Worm (Caenorhabditis elegans): ENCODE data around the gene F54C8.1.
A peak's percentile ranks its signal among the peaks of the same experiment; 100 is the strongest.

F54C8.1 gene

ce11 chrIII:9406600-9406999 is 32.9 kb upstream of the F54C8.1 start, which contains the start of gene T26G10.1 (continued):
- TF ChIP-seq Y53G8AR.9 (GFP tag; conservative IDR thresholded peaks at IDR 0.05), result no peak
- TF ChIP-seq C17E4.6 (GFP tag; IDR thresholded peaks at IDR 0.05), result 0 out of 2 replicates have a peak, but pooled peaks have one; percentile 15
- TF ChIP-seq dpl-1 (GFP tag; optimal IDR thresholded peaks at IDR 0.05), result no peak
- peak; percentile 44; the same call in 1 of the 2 replicates for TF ChIP-seq cebp-1 (GFP tag; IDR thresholded peaks at IDR 0.05)
- peak; percentile 66 for TF ChIP-seq cebp-1 (tag; optimal IDR thresholded peaks at IDR 0.05)
- no peak for TF ChIP-seq mxl-1 (tag; optimal IDR thresholded peaks at IDR 0.05)
- TF ChIP-seq hmg-1.2 (GFP tag; IDR thresholded peaks at IDR 0.05), result peak; percentile 65
- TF ChIP-seq let-526 (GFP tag; IDR thresholded peaks at IDR 0.05), result no peak
- TF ChIP-seq F10E7.11 (tag; optimal IDR thresholded peaks at IDR 0.05), result no peak
- TF ChIP-seq efl-1 (GFP tag; optimal IDR thresholded peaks at IDR 0.05), result peak; percentile 24
- TF ChIP-seq K12H6.12 (tag; optimal IDR thresholded peaks at IDR 0.05), result no peak
- TF ChIP-seq T07F8.4 (tag; optimal IDR thresholded peaks at IDR 0.05), result no peak
- no peak for TF ChIP-seq sdz-38 (tag; optimal IDR thresholded peaks at IDR 0.05)
- TF ChIP-seq fkh-3 (tag; optimal IDR thresholded peaks at IDR 0.05), result no peak
- no peak for TF ChIP-seq rpc-1 (optimal IDR thresholded peaks at IDR 0.05)
- TF ChIP-seq rpc-1 (tag; optimal IDR thresholded peaks at IDR 0.05), result no peak
- TF ChIP-seq ztf-28 (GFP tag; IDR thresholded peaks at IDR 0.05), result 0 out of 2 replicates have a peak, but pooled peaks have one; percentile 72
- no peak for TF ChIP-seq nfya-2 (GFP tag; IDR thresholded peaks at IDR 0.05)
- peak; percentile 20 for TF ChIP-seq athp-1 (tag; optimal IDR thresholded peaks at IDR 0.05)
- no peak for TF ChIP-seq K11D2.4 (GFP tag; IDR thresholded peaks at IDR 0.05)
- peak; percentile 73 for TF ChIP-seq attf-5 (GFP tag; optimal IDR thresholded peaks at IDR 0.05)
- TF ChIP-seq sea-2 (GFP tag; IDR thresholded peaks at IDR 0.05), result no peak
- no peak for TF ChIP-seq akir-1 (GFP tag; optimal IDR thresholded peaks at IDR 0.05)
- peak; percentile 38 for TF ChIP-seq ztf-18 (tag; optimal IDR thresholded peaks at IDR 0.05)
- 0 out of 2 replicates have a peak, but pooled peaks have one; percentile 36 for TF ChIP-seq egrh-3 (GFP tag; IDR thresholded peaks at IDR 0.05)
- peak; percentile 15 for TF ChIP-seq snpc-1.3 (tag; optimal IDR thresholded peaks at IDR 0.05; ENCODE audit: insufficient read depth)
- TF ChIP-seq madf-10 (tag; optimal IDR thresholded peaks at IDR 0.05), result no peak
- TF ChIP-seq lin-26 (GFP tag; IDR thresholded peaks at IDR 0.05), result no peak
- no peak for TF ChIP-seq lsy-27 (tag; optimal IDR thresholded peaks at IDR 0.05; ENCODE audit: borderline replicate concordance, insufficient read depth)
- TF ChIP-seq ztf-25 (GFP tag; IDR thresholded peaks at IDR 0.05), result no peak
- TF ChIP-seq madf-6 (GFP tag; IDR thresholded peaks at IDR 0.05), result peak; percentile 83
- no peak for TF ChIP-seq let-607 (tag; optimal IDR thresholded peaks at IDR 0.05)
- peak; percentile 70 for TF ChIP-seq nfyb-1 (GFP tag; IDR thresholded peaks at IDR 0.05)
- peak; percentile 25 for TF ChIP-seq ZK185.1 (tag; optimal IDR thresholded peaks at IDR 0.05; ENCODE audit: poor library complexity, severe bottlenecking)
- TF ChIP-seq xnd-1 (tag; optimal IDR thresholded peaks at IDR 0.05), result peak; percentile 17
- TF ChIP-seq F57C9.4 (tag; optimal IDR thresholded peaks at IDR 0.05), result no peak
- peak; percentile 55 for TF ChIP-seq tbp1 (GFP tag; optimal IDR thresholded peaks at IDR 0.05)
- TF ChIP-seq F57A8.1 (GFP tag; optimal IDR thresholded peaks at IDR 0.05), result no peak
- TF ChIP-seq mes-4 (tag; optimal IDR thresholded peaks at IDR 0.05), result no peak
- TF ChIP-seq ztf-22 (GFP tag; optimal IDR thresholded peaks at IDR 0.05), result no peak
- TF ChIP-seq ztf-26 (tag; optimal IDR thresholded peaks at IDR 0.05), result no peak
- no peak for TF ChIP-seq F23B12.7 (tag; optimal IDR thresholded peaks at IDR 0.05; ENCODE audit: insufficient read depth)
- TF ChIP-seq C06A6.2 (GFP tag; conservative IDR thresholded peaks at IDR 0.05), result no peak
- no peak for TF ChIP-seq snpc-4 (GFP tag; optimal IDR thresholded peaks at IDR 0.05)
- TF ChIP-seq snpc-4 (tag; optimal IDR thresholded peaks at IDR 0.05), result peak in 3 of 4 experiments; percentile 25 to 85 (median 72)
- TF ChIP-seq hsf-1 (GFP tag; IDR thresholded peaks at IDR 0.05), result peak; percentile 68
- TF ChIP-seq ceh-27 (GFP tag; optimal IDR thresholded peaks at IDR 0.05), result peak; percentile 34
- TF ChIP-seq hlh-12 (tag; optimal IDR thresholded peaks at IDR 0.05), result no peak
- TF ChIP-seq ama-1 (optimal IDR thresholded peaks at IDR 0.05), result no peak
- TF ChIP-seq ama-1 (GFP tag; optimal IDR thresholded peaks at IDR 0.05), result no peak
